Worm (Caenorhabditis elegans): ENCODE results near the gene let-19.

let-19 gene

ce11 chrII:8787376-8787775, 16.6 kb downstream of the let-19 start (continued):
- TF ChIP-seq nhr-21 (tag; optimal IDR thresholded peaks at IDR 0.05) = peak; percentile 97
- no peak for TF ChIP-seq unc-39 (tag; optimal IDR thresholded peaks at IDR 0.05)
- peak; percentile 90 for TF ChIP-seq skn-1 (tag; optimal IDR thresholded peaks at IDR 0.05)
- peak; percentile 66 for TF ChIP-seq ceh-82 (tag; optimal IDR thresholded peaks at IDR 0.05)

- TF ChIP-seq elt-1 (tag; optimal IDR thresholded peaks at IDR 0.05) (no peak), dmd-4 (tag; optimal IDR thresholded peaks at IDR 0.05) (no peak), lin-13 (GFP tag; optimal IDR thresholded peaks at IDR 0.05) (no peak), nhr-129 (tag; optimal IDR thresholded peaks at IDR 0.05) (no peak), mbf-1 (tag; optimal IDR thresholded peaks at IDR 0.05) (no peak), unc-55 (GFP tag; optimal IDR thresholded peaks at IDR 0.05) (no peak), snpc-4 (tag; optimal IDR thresholded peaks at IDR 0.05) (no peak)
These were observed 18.0 kb downstream of the let-19 start for ce11 chrII:8788752-8789151.

ce11 chrII:8789828-8790558, 19.2 kb downstream of the let-19 start, which contains the start of gene F07H5.13:
TSS of gene F07H5.13 (plus strand) at chrII:8790557.
- TF ChIP-seq nhr-25 (tag; optimal IDR thresholded peaks at IDR 0.05) (peak; percentile 71), lin-13 (GFP tag; optimal IDR thresholded peaks at IDR 0.05) (peak; percentile 54), ZK546.5 (tag; optimal IDR thresholded peaks at IDR 0.05) (no peak), unc-55 (GFP tag; optimal IDR thresholded peaks at IDR 0.05) (peak; percentile 14), sma-9 (GFP tag; optimal IDR thresholded peaks at IDR 0.05) (peak; percentile 56), sma-9 (tag; optimal IDR thresholded peaks at IDR 0.05) (no peak), aly-2 (tag; optimal IDR thresholded peaks at IDR 0.05) (no peak), mab-5 (tag; optimal IDR thresholded peaks at IDR 0.05) (no peak), nhr-129 (tag; optimal IDR thresholded peaks at IDR 0.05) (peak; percentile 22), F13H6.1 (tag; optimal IDR thresholded peaks at IDR 0.05) (peak; percentile 62), ztf-4 (tag; optimal IDR thresholded peaks at IDR 0.05) (peak; percentile 71), Y55F3AM.14 (GFP tag; optimal IDR thresholded peaks at IDR 0.05) (peak; percentile 76), nhr-12 (tag; optimal IDR thresholded peaks at IDR 0.05) (peak; percentile 4), peb-1 (tag; optimal IDR thresholded peaks at IDR 0.05) (no peak), snpc-4 (tag; optimal IDR thresholded peaks at IDR 0.05) (no peak), C34F6.9 (tag; optimal IDR thresholded peaks at IDR 0.05) (peak; percentile 40), crh-2 (tag; optimal IDR thresholded peaks at IDR 0.05) (peak; percentile 69), sma-3 (GFP tag; optimal IDR thresholded peaks at IDR 0.05) (peak; percentile 63), nhr-21 (tag; optimal IDR thresholded peaks at IDR 0.05) (peak; percentile 38), lsy-2 (tag; optimal IDR thresholded peaks at IDR 0.05) (peak in 1 of 2 experiments; percentile 63)

DNA sequence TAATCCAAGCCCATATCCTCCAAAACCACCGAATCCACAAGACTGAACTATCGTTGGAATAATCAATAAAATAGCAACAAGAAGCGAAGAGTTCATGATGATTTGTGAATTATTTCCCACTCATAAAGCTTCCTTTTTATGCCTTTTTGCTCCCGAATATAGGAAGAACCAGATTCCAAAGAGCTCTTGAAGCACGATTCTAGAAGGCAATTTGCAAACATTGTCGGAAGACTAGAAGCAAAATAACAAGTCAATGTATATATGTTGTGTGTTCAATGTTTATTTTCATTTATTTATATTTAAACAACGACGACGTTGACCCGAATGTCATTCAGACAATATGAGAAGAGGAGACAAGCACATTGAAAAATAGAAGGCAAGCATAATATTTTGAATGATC, 21.9 kb downstream of the let-19 start, which contains the start of gene idpa-2:
Gene idpa-2, minus strand, starts transcription at position 101 of the 400 bp plus-strand sequence.
- no peak for TF ChIP-seq skn-1 (tag; optimal IDR thresholded peaks at IDR 0.05)
- TF ChIP-seq ztf-1 (GFP tag; conservative IDR thresholded peaks at IDR 0.05) = no peak
- no peak for TF ChIP-seq F13H6.1 (tag; optimal IDR thresholded peaks at IDR 0.05)
- no peak for TF ChIP-seq unc-39 (tag; optimal IDR thresholded peaks at IDR 0.05)
- TF ChIP-seq mdl-1 (tag; optimal IDR thresholded peaks at IDR 0.05) = no peak
- TF ChIP-seq alr-1 (tag; optimal IDR thresholded peaks at IDR 0.05) = no peak
- TF ChIP-seq elt-1 (tag; optimal IDR thresholded peaks at IDR 0.05) = no peak
- TF ChIP-seq mbf-1 (tag; optimal IDR thresholded peaks at IDR 0.05) = no peak
- no peak for TF ChIP-seq ama-1 (optimal IDR thresholded peaks at IDR 0.05)
- TF ChIP-seq dmd-4 (tag; optimal IDR thresholded peaks at IDR 0.05) = no peak
- TF ChIP-seq ZK546.5 (tag; optimal IDR thresholded peaks at IDR 0.05) = no peak
- no peak for TF ChIP-seq crh-2 (tag; optimal IDR thresholded peaks at IDR 0.05)
- no peak for TF ChIP-seq peb-1 (tag; optimal IDR thresholded peaks at IDR 0.05)
- no peak for TF ChIP-seq R02D3.7 (tag; optimal IDR thresholded peaks at IDR 0.05)

DNA sequence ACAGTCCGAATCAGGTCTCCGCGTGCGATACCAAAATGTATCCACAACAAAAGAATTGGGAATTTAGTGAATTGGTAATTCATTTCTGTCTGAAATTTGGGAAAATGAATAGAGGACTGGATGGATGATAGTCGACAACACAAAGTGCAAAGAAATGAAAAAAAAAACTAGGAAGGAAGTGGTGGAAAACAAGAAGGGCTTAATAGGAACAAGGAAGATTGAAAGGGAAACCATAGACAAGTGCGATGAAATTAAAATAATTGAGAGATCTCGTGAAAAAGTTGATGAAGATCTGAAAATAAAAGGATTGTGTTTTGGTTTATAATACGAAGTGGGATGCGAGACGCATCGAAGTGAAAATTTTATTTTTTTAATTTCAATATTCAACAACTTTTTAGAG, 23.3 kb downstream of the let-19 start, which contains the start of gene F07H5.7:
Gene F07H5.7, minus strand, starts transcription at position 101 of the 400 bp plus-strand sequence.
- no peak for TF ChIP-seq unc-62 (GFP tag; optimal IDR thresholded peaks at IDR 0.05)
- TF ChIP-seq nhr-6 (tag; optimal IDR thresholded peaks at IDR 0.05) = no peak
- no peak for TF ChIP-seq nhr-25 (tag; optimal IDR thresholded peaks at IDR 0.05)

All from whole organism, L2 larva.